Fruit fly (Drosophila melanogaster) whole organism, embryonic: ENCODE data around the gene CG7656.

ENCODE experiments used
- Ada2b ChIP-seq: fragments of 200-800 bp; sonication (Bioruptor generic); IDR thresholded peaks from 2 replicates; pipeline ENCODE4 v1.3.6; 2022; ENCODE audit warnings: missing biosample characterization, missing genetic modification characterization
- Asciz ChIP-seq: fragments of 200-800 bp; sonication (Bioruptor generic); optimal IDR thresholded peaks from 2 replicates; lab custom pipeline; 2017; ENCODE audit warnings: missing biosample characterization, mild to moderate bottlenecking, missing genetic modification characterization, missing genetic modification reagents
- CG10209 ChIP-seq: fragments of 200-800 bp; sonication (Bioruptor generic); optimal IDR thresholded peaks from 3 replicates; lab custom pipeline; 2017; ENCODE audit warnings: missing biosample characterization, mild to moderate bottlenecking, missing genetic modification characterization, missing genetic modification reagents
- CG11398 ChIP-seq: fragments of 200-800 bp; sonication (Bioruptor generic); optimal IDR thresholded peaks from 2 replicates; lab custom pipeline; 2016; ENCODE audit warnings: missing biosample characterization, missing genetic modification characterization
- CG11695 ChIP-seq: fragments of 200-800 bp; sonication (Bioruptor generic); IDR thresholded peaks from 3 replicates; pipeline ENCODE4 v1.3.6; 2022; ENCODE audit warnings: missing biosample characterization, missing genetic modification characterization
- CG11696 ChIP-seq: fragments of 200-800 bp; sonication (Bioruptor generic); IDR thresholded peaks from 2 replicates; pipeline ENCODE4 v1.3.6; 2022; ENCODE audit warnings: missing biosample characterization, missing genetic modification characterization
- CG13775 ChIP-seq: fragments of 200-800 bp; sonication (Bioruptor generic); optimal IDR thresholded peaks from 3 replicates; lab custom pipeline; 2017; ENCODE audit warnings: missing biosample characterization, mild to moderate bottlenecking, missing genetic modification characterization
- CG14860 ChIP-seq: fragments of 200-800 bp; sonication (Bioruptor generic); IDR thresholded peaks from 3 replicates; pipeline ENCODE4 v1.3.6; 2022; ENCODE audit warnings: missing biosample characterization, missing genetic modification characterization; ENCODE audit not compliant: partially characterized antibody
- CG1603 ChIP-seq: fragments of 200-800 bp; sonication (Bioruptor generic); optimal IDR thresholded peaks from 2 replicates; lab custom pipeline; 2019; ENCODE audit warnings: missing biosample characterization, mild to moderate bottlenecking, missing genetic modification characterization, moderate library complexity
- CG16779 ChIP-seq: fragments of 200-800 bp; sonication (Bioruptor generic); IDR thresholded peaks from 2 replicates; pipeline ENCODE4 v1.3.6; 2022; ENCODE audit warnings: missing biosample characterization, missing genetic modification characterization
- CG16813 ChIP-seq: fragments of 200-800 bp; sonication (Bioruptor generic); IDR thresholded peaks from 3 replicates; pipeline ENCODE4 v1.3.6; 2022; ENCODE audit warnings: missing biosample characterization, missing genetic modification characterization; ENCODE audit not compliant: partially characterized antibody
- CG17612 ChIP-seq: fragments of 200-800 bp; sonication (Bioruptor generic); IDR thresholded peaks from 2 replicates; pipeline ENCODE4 v1.3.6; 2022; ENCODE audit warnings: missing biosample characterization, missing genetic modification characterization
- CG2116 ChIP-seq: fragments of 200-800 bp; sonication (Bioruptor generic); optimal IDR thresholded peaks from 3 replicates; lab custom pipeline; 2018; ENCODE audit warnings: missing biosample characterization, mild to moderate bottlenecking, missing genetic modification characterization
- CG4730 ChIP-seq: fragments of 200-800 bp; sonication (Bioruptor generic); IDR thresholded peaks from 2 replicates; pipeline ENCODE4 v1.3.6; 2022; ENCODE audit warnings: missing biosample characterization, missing genetic modification characterization
- CG6813 ChIP-seq: fragments of 200-800 bp; sonication (Bioruptor generic); optimal IDR thresholded peaks from 2 replicates; lab custom pipeline; 2017; ENCODE audit warnings: missing biosample characterization, missing genetic modification characterization, mild to moderate bottlenecking, moderate library complexity, missing genetic modification reagents
- CG6854 ChIP-seq: fragments of 200-800 bp; sonication (Bioruptor generic); optimal IDR thresholded peaks from 3 replicates; lab custom pipeline; 2017; ENCODE audit warnings: missing biosample characterization, mild to moderate bottlenecking, missing genetic modification characterization
- CG7372 ChIP-seq: fragments of 200-800 bp; sonication (Bioruptor generic); IDR thresholded peaks from 2 replicates; pipeline ENCODE4 v1.3.6; 2022; ENCODE audit warnings: missing biosample characterization, missing genetic modification characterization
- CG8388 ChIP-seq: fragments of 200-800 bp; sonication (Bioruptor generic); optimal IDR thresholded peaks from 2 replicates; lab custom pipeline; 2019; ENCODE audit warnings: missing biosample characterization, mild to moderate bottlenecking, missing genetic modification characterization, moderate library complexity
- CG9437 ChIP-seq: fragments of 200-800 bp; sonication (Bioruptor generic); optimal IDR thresholded peaks from 2 replicates; lab custom pipeline; 2018; ENCODE audit warnings: missing biosample characterization, mild to moderate bottlenecking, missing genetic modification characterization
- CkIIα-i1 ChIP-seq: fragments of 200-800 bp; sonication (Bioruptor generic); IDR thresholded peaks from 2 replicates; pipeline ENCODE4 v1.3.6; 2022; ENCODE audit warnings: missing biosample characterization, missing genetic modification characterization
- D19B ChIP-seq: fragments of 200-800 bp; sonication (Bioruptor generic); optimal IDR thresholded peaks from 2 replicates; lab custom pipeline; 2017; ENCODE audit warnings: missing biosample characterization, mild to moderate bottlenecking, missing genetic modification characterization
- Dll ChIP-seq: fragments of 200-800 bp; sonication (Bioruptor generic); IDR thresholded peaks from 4 replicates; pipeline ENCODE4 v1.3.6; 2022; ENCODE audit warnings: missing biosample characterization, missing genetic modification characterization; ENCODE audit not compliant: partially characterized antibody
- E2f2 ChIP-seq: fragments of 200-800 bp; sonication (Bioruptor generic); IDR thresholded peaks from 2 replicates; pipeline ENCODE4 v1.3.6; 2022; ENCODE audit warnings: missing biosample characterization, missing genetic modification characterization
- Ets65A ChIP-seq: fragments of 200-800 bp; sonication (Bioruptor generic); peaks from one replicate; lab custom pipeline; 2016; ENCODE audit warnings: missing biosample characterization, missing genetic modification characterization
- H2.0 ChIP-seq: fragments of 200-800 bp; sonication (Bioruptor generic); IDR thresholded peaks from 2 replicates; pipeline ENCODE4 v1.3.6; 2022; ENCODE audit warnings: missing biosample characterization, missing genetic modification characterization
- HLH54F ChIP-seq: fragments of 200-800 bp; sonication (Bioruptor generic); optimal IDR thresholded peaks from 3 replicates; lab custom pipeline; 2016; ENCODE audit warnings: missing biosample characterization, missing genetic modification characterization
- Med ChIP-seq: fragments of 200-800 bp; sonication (Bioruptor generic); peaks from one replicate; lab custom pipeline; 2016; ENCODE audit warnings: missing biosample characterization, missing genetic modification characterization, mild to moderate bottlenecking, inconsistent platforms, moderate library complexity
- NFAT ChIP-seq: fragments of 200-800 bp; sonication (Bioruptor generic); IDR thresholded peaks from 2 replicates; pipeline ENCODE4 v1.3.6; 2022; ENCODE audit warnings: missing biosample characterization, missing genetic modification characterization
- Ravus ChIP-seq: fragments of 200-800 bp; sonication (Bioruptor generic); IDR thresholded peaks from 2 replicates; pipeline ENCODE4 v1.3.6; 2022; ENCODE audit warnings: missing biosample characterization, missing genetic modification characterization
- caup ChIP-seq: fragments of 200-800 bp; sonication (Bioruptor generic); optimal IDR thresholded peaks from 3 replicates; lab custom pipeline; 2017; ENCODE audit warnings: missing biosample characterization, mild to moderate bottlenecking, missing genetic modification characterization, moderate library complexity; ENCODE audit not compliant: severe bottlenecking
- cg ChIP-seq: fragments of 200-800 bp; sonication (Bioruptor generic); optimal IDR thresholded peaks from 3 replicates; lab custom pipeline; 2019; ENCODE audit warnings: missing biosample characterization, mild to moderate bottlenecking, missing genetic modification characterization, moderate library complexity
- dysf ChIP-seq: fragments of 200-800 bp; sonication (Bioruptor generic); IDR thresholded peaks from 3 replicates; pipeline ENCODE4 v1.3.6; 2022; ENCODE audit warnings: missing biosample characterization, missing genetic modification characterization
- gce ChIP-seq: fragments of 200-800 bp; sonication (Bioruptor generic); IDR thresholded peaks from 3 replicates; pipeline ENCODE4 v1.3.6; 2022; ENCODE audit warnings: missing biosample characterization, missing genetic modification characterization
- gsb ChIP-seq: fragments of 200-800 bp; sonication (Bioruptor generic); IDR thresholded peaks from 2 replicates; pipeline ENCODE4 v1.3.6; 2022; ENCODE audit warnings: missing biosample characterization, missing genetic modification characterization
- hth ChIP-seq: fragments of >200 bp; optimal IDR thresholded peaks from 2 replicates; lab custom pipeline; 2017; ENCODE audit warnings: inconsistent platforms
- lov ChIP-seq, 2 experiments: fragments of 200-800 bp in 1 of 2; fragments of >200 bp in 1 of 2; sonication (Bioruptor generic) in 1 of 2; IDR thresholded peaks in 1 of 2; optimal IDR thresholded peaks in 1 of 2; 2 replicates in 1 of 2; 3 replicates in 1 of 2; pipeline versions ENCODE4 v1.3.6 to Lab custom; 2017 to 2022; ENCODE audit warnings: missing biosample characterization in 1 of 2, missing genetic modification characterization in 1 of 2
- nau ChIP-seq: fragments of 200-800 bp; sonication (Bioruptor generic); optimal IDR thresholded peaks from 3 replicates; lab custom pipeline; 2017; ENCODE audit warnings: missing biosample characterization, mild to moderate bottlenecking, missing genetic modification characterization, missing genetic modification reagents
- pho ChIP-seq: fragments of 200-800 bp; sonication (Bioruptor generic); optimal IDR thresholded peaks from 2 replicates; lab custom pipeline; 2016; ENCODE audit warnings: missing biosample characterization, missing genetic modification characterization
- pnt ChIP-seq: fragments of 200-800 bp; sonication (Bioruptor generic); optimal IDR thresholded peaks from 3 replicates; lab custom pipeline; 2016; ENCODE audit warnings: missing biosample characterization, missing genetic modification characterization
- pros ChIP-seq: fragments of 200-800 bp; sonication (Bioruptor generic); optimal IDR thresholded peaks from 3 replicates; lab custom pipeline; 2019; ENCODE audit warnings: missing biosample characterization, mild to moderate bottlenecking, missing genetic modification characterization, moderate library complexity
- salm ChIP-seq: fragments of 200-800 bp; sonication (Bioruptor generic); optimal IDR thresholded peaks from 2 replicates; lab custom pipeline; 2018; ENCODE audit warnings: missing biosample characterization, mild to moderate bottlenecking, missing genetic modification characterization
- sc ChIP-seq, 3 experiments: fragments of >200 bp in 2 of 3; fragments of 200-800 bp in 1 of 3; sonication (Bioruptor generic) in 1 of 3; optimal IDR thresholded peaks; 2 replicates in 2 of 3; 3 replicates in 1 of 3; lab custom pipeline; 2017; ENCODE audit warnings: mild to moderate bottlenecking in 1 of 3, missing biosample characterization in 1 of 3, missing genetic modification characterization in 1 of 3, missing genetic modification reagents in 1 of 3
- sd ChIP-seq: fragments of 200-800 bp; sonication (Bioruptor generic); optimal IDR thresholded peaks from 3 replicates; lab custom pipeline; 2018; ENCODE audit warnings: missing biosample characterization, mild to moderate bottlenecking, missing genetic modification characterization, moderate library complexity
- toy ChIP-seq: fragments of 200-800 bp; sonication (Bioruptor generic); IDR thresholded peaks from 2 replicates; pipeline ENCODE4 v1.3.6; 2022; ENCODE audit warnings: missing biosample characterization, missing genetic modification characterization
- unpg ChIP-seq: fragments of 200-800 bp; sonication (Bioruptor generic); optimal IDR thresholded peaks from 3 replicates; lab custom pipeline; 2018; ENCODE audit warnings: missing biosample characterization, mild to moderate bottlenecking, missing genetic modification characterization, moderate library complexity

CG7656 gene

dm6 chr3L:15631067-15631466 is 43.1 kb upstream of the CG7656 start:
- TF ChIP-seq Med (GFP tag; lab: Kevin White, UChicago): peak; percentile 34
- TF ChIP-seq nau (GFP tag; lab: Kevin White, UChicago): no peak
- TF ChIP-seq lov (optimal IDR thresholded peaks at IDR 0.05; lab: Kevin White, UChicago): no peak
- TF ChIP-seq lov (GFP tag; IDR thresholded peaks at IDR 0.05; lab: Robert Waterston, UW): no peak
- TF ChIP-seq E2f2: no peak
- peak; percentile 65 for TF ChIP-seq sd
- no peak for TF ChIP-seq CG1603 (tag; lab: Kevin White, UChicago)
- TF ChIP-seq NFAT (GFP tag; lab: Robert Waterston, UW): no peak

- peak; percentile 52 for TF ChIP-seq Ets65A (GFP tag; lab: Kevin White, UChicago)
- TF ChIP-seq CG7372 (GFP tag; lab: Robert Waterston, UW): peak; percentile 92
- TF ChIP-seq CG11695 (GFP tag; lab: Robert Waterston, UW): no peak
- 0 out of 2 replicates have a peak, but pooled peaks have one; percentile 27 for TF ChIP-seq CG16779 (GFP tag; lab: Robert Waterston, UW)
- no peak for TF ChIP-seq CG8388
- peak; percentile 31 for TF ChIP-seq CG9437 (GFP tag; lab: Kevin White, UChicago)
- peak; percentile 25 for TF ChIP-seq Med (GFP tag; lab: Kevin White, UChicago)
Observed at dm6 chr3L:15627295-15627694, 39.3 kb upstream of the CG7656 start.

DNA sequence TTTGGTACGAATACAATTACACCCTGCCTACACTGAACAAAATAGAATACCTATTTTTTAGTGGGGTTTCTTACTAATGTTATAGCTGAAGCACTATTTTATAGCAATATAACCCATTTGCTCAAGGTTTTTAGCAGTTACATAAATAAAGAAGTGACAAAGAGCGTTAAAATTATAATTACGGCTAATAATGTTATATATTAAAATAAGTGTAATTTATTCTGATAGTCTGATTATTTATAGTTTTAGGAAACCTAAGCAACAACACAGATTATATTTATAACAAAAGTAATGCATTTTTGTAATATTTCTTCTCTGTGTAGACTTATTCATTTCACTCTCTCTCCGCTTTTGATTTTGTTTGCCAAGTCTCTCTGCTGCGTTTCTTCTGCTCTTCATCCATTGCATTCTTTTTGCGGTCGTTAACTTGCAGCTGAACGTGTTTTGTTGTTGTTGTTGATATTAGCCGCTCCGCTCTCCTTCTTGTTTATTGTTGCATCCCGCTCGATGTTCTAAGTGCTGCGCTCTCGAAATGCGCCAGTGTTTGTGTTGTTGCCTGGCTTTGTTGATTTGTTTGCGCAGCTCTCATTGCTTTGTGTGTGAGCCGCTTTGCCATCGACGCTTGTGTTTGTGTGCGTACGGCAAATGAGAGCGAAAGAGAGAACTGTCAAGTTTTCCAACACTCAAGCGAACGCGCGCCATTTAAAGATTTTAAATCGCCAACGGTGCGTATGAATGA is 37.9 kb upstream of the CG7656 start:
- TF ChIP-seq CG14860 (GFP tag; lab: Robert Waterston, UW) (no peak), CG13775 (GFP tag; lab: Kevin White, UChicago) (peak; percentile 89), D19B (GFP tag; lab: Kevin White, UChicago) (peak; percentile 78), CkIIα-i1 (GFP tag; lab: Robert Waterston, UW) (no peak), sc (optimal IDR thresholded peaks at IDR 0.05; lab: Kevin White, UChicago) (no peak), sc (GFP tag; optimal IDR thresholded peaks at IDR 0.05; lab: Kevin White, UChicago) (peak; percentile 90), Ada2b (GFP tag; lab: Robert Waterston, UW) (peak; percentile 83), hth (no peak), CG2116 (GFP tag; lab: Kevin White, UChicago) (peak; percentile 67), pnt (GFP tag; lab: Kevin White, UChicago) (peak; percentile 43), CG11398 (no peak), CG17612 (peak; percentile 45; the same call in 1 of the 2 replicates), CG11696 (GFP tag; lab: Robert Waterston, UW) (peak; percentile 44; the same call in 1 of the 2 replicates), gce (GFP tag; lab: Robert Waterston, UW) (no peak), gsb (GFP tag; lab: Robert Waterston, UW) (peak; percentile 65), cg (GFP tag; lab: Kevin White, UChicago) (peak; percentile 89), caup (peak; percentile 81), toy (GFP tag; lab: Robert Waterston, UW) (peak; percentile 37; the same call in 1 of the 2 replicates), CG6813 (peak; percentile 71), CG16813 (no peak), HLH54F (GFP tag; lab: Kevin White, UChicago) (no peak), Ravus (peak; percentile 48), CG4730 (peak; percentile 78), Dll (GFP tag; lab: Robert Waterston, UW) (no peak), salm (peak; percentile 90), Asciz (peak; percentile 91), unpg (GFP tag; lab: Kevin White, UChicago) (peak; percentile 94), CG10209 (GFP tag; lab: Kevin White, UChicago) (peak; percentile 92), dysf (peak; percentile 90), pros (no peak), CG6854 (GFP tag; lab: Kevin White, UChicago) (peak; percentile 81), pho (GFP tag; lab: Kevin White, UChicago) (no peak), H2.0 (GFP tag; lab: Robert Waterston, UW) (peak; percentile 75)
